Fruit fly (Drosophila melanogaster) whole organism, wandering third instar larva: ENCODE data around the gene Ced-12.

Experiments used
- Abd-B ChIP-seq: fragments of >200 bp; optimal IDR thresholded peaks from 2 replicates; lab custom pipeline; 2017; ENCODE audit warnings: missing biosample characterization, missing genetic modification characterization
- CG32264 ChIP-seq: fragments of 200-800 bp; sonication (Bioruptor generic); optimal IDR thresholded peaks from 2 replicates; lab custom pipeline; 2016; ENCODE audit warnings: missing biosample characterization, missing genetic modification characterization
- CG9705 ChIP-seq: fragments of 200-800 bp; sonication (Bioruptor generic); optimal IDR thresholded peaks from 2 replicates; lab custom pipeline; 2018; ENCODE audit warnings: missing biosample characterization, mild to moderate bottlenecking, missing genetic modification characterization
- CrebA ChIP-seq: fragments of 200-800 bp; sonication (Bioruptor generic); optimal IDR thresholded peaks from 2 replicates; lab custom pipeline; 2016; ENCODE audit warnings: missing biosample characterization, mild to moderate bottlenecking, missing genetic modification characterization, borderline replicate concordance
- Dif ChIP-seq: fragments of 200-275, 200-300 bp; sonication (Bioruptor generic); optimal IDR thresholded peaks from 2 replicates; lab custom pipeline; 2018; ENCODE audit warnings: missing biosample characterization, missing genetic modification characterization; ENCODE audit not compliant: partially characterized antibody
- GATAd ChIP-seq: sonication (Bioruptor generic); optimal IDR thresholded peaks from 2 replicates; lab custom pipeline; 2016; ENCODE audit warnings: missing biosample characterization, missing genetic modification characterization
- HLH106 ChIP-seq: fragments of 200-800 bp; optimal IDR thresholded peaks from 3 replicates; lab custom pipeline; 2019; ENCODE audit warnings: missing biosample characterization, mild to moderate bottlenecking, missing genetic modification characterization, moderate library complexity
- Hnf4 ChIP-seq: fragments of 200-800 bp; sonication (Bioruptor generic); optimal IDR thresholded peaks from 2 replicates; lab custom pipeline; 2016; ENCODE audit warnings: missing biosample characterization, mild to moderate bottlenecking, missing genetic modification characterization
- Jra ChIP-seq: sonication (Bioruptor generic); optimal IDR thresholded peaks from 2 replicates; lab custom pipeline; 2016; ENCODE audit warnings: missing biosample characterization, missing genetic modification characterization
- Mio ChIP-seq: sonication (Bioruptor generic); optimal IDR thresholded peaks from 2 replicates; lab custom pipeline; 2016; ENCODE audit warnings: missing biosample characterization, missing genetic modification characterization
- Myc ChIP-seq: fragments of >200 bp; optimal IDR thresholded peaks from 2 replicates; lab custom pipeline; 2017
- N ChIP-seq: fragments of >200 bp; optimal IDR thresholded peaks from 2 replicates; lab custom pipeline; 2018; ENCODE audit warnings: missing biosample characterization, missing external identifiers, missing genetic modification characterization
- OdsH ChIP-seq: fragments of 200-800 bp; sonication (Bioruptor generic); optimal IDR thresholded peaks from 2 replicates; lab custom pipeline; 2016; ENCODE audit warnings: missing biosample characterization, mild to moderate bottlenecking, missing genetic modification characterization
- Rel ChIP-seq, 2 experiments: fragments of 200-800 bp; sonication (Bioruptor generic) in 1 of 2; optimal IDR thresholded peaks; 2 replicates in 1 of 2; 3 replicates in 1 of 2; lab custom pipeline; 2016 to 2019; ENCODE audit warnings: mild to moderate bottlenecking in 2 of 2, missing biosample characterization in 2 of 2, missing genetic modification characterization in 2 of 2, moderate library complexity in 1 of 2
- Vsx2 ChIP-seq: fragments of 200-300, 225-300 bp; sonication (Bioruptor generic); optimal IDR thresholded peaks from 2 replicates; lab custom pipeline; 2018; ENCODE audit warnings: missing biosample characterization, missing genetic modification characterization; ENCODE audit not compliant: partially characterized antibody
- br ChIP-seq: fragments of 200-800 bp; sonication (Bioruptor generic); optimal IDR thresholded peaks from 2 replicates; lab custom pipeline; 2016; ENCODE audit warnings: missing biosample characterization, missing genetic modification characterization
- brk ChIP-seq: fragments of 200-800 bp; sonication (Bioruptor generic); optimal IDR thresholded peaks from 2 replicates; lab custom pipeline; 2016; ENCODE audit warnings: missing biosample characterization, mild to moderate bottlenecking, missing genetic modification characterization
- dmrt93B ChIP-seq: fragments of 200-800 bp; sonication (Bioruptor generic); optimal IDR thresholded peaks from 2 replicates; lab custom pipeline; 2018; ENCODE audit warnings: missing biosample characterization, mild to moderate bottlenecking, missing genetic modification characterization
- dsf ChIP-seq: sonication (Bioruptor generic); optimal IDR thresholded peaks from 2 replicates; lab custom pipeline; 2016; ENCODE audit warnings: missing biosample characterization, missing genetic modification characterization, borderline replicate concordance
- ey ChIP-seq: fragments of 200-800 bp; sonication (Bioruptor generic); optimal IDR thresholded peaks from 2 replicates; lab custom pipeline; 2016; ENCODE audit warnings: missing biosample characterization, missing genetic modification characterization
- foxo ChIP-seq, 2 experiments: fragments of 200-800 bp; sonication (Bioruptor generic); optimal IDR thresholded peaks; 2 replicates in 1 of 2; 3 replicates in 1 of 2; lab custom pipeline; 2016 to 2017; ENCODE audit warnings: missing biosample characterization in 2 of 2, missing genetic modification characterization in 2 of 2
- fru ChIP-seq: fragments of 200-800 bp; sonication (Bioruptor generic); optimal IDR thresholded peaks from 3 replicates; lab custom pipeline; 2016; ENCODE audit warnings: missing biosample characterization, mild to moderate bottlenecking, missing genetic modification characterization
- jim ChIP-seq: fragments of 175-275, 200-325 bp; sonication (Bioruptor generic); optimal IDR thresholded peaks from 2 replicates; lab custom pipeline; 2016; ENCODE audit warnings: missing biosample characterization, mild to moderate bottlenecking, missing genetic modification characterization
- lola ChIP-seq: fragments of >200 bp; optimal IDR thresholded peaks from 2 replicates; lab custom pipeline; 2017; ENCODE audit warnings: missing biosample characterization, missing genetic modification characterization
- rgr ChIP-seq: fragments of 200-800 bp; sonication (Bioruptor generic); optimal IDR thresholded peaks from 3 replicates; lab custom pipeline; 2016; ENCODE audit warnings: missing biosample characterization, mild to moderate bottlenecking, missing genetic modification characterization
- sage ChIP-seq: fragments of 200-800 bp; sonication (Bioruptor generic); optimal IDR thresholded peaks from 2 replicates; lab custom pipeline; 2016; ENCODE audit warnings: missing biosample characterization, mild to moderate bottlenecking, missing genetic modification characterization
- sv ChIP-seq: fragments of 200-800 bp; sonication (Bioruptor generic); optimal IDR thresholded peaks from 3 replicates; lab custom pipeline; 2016; ENCODE audit warnings: missing biosample characterization, missing genetic modification characterization
- tai ChIP-seq: sonication (Bioruptor generic); optimal IDR thresholded peaks from 2 replicates; lab custom pipeline; 2016; ENCODE audit warnings: missing biosample characterization, missing genetic modification characterization
- usp ChIP-seq: fragments of >200 bp; optimal IDR thresholded peaks from 2 replicates; lab custom pipeline; 2017; ENCODE audit warnings: missing biosample characterization, missing genetic modification characterization
- woc ChIP-seq: sonication (Bioruptor generic); optimal IDR thresholded peaks from 2 replicates; lab custom pipeline; 2016; ENCODE audit warnings: missing biosample characterization, mild to moderate bottlenecking, missing genetic modification characterization

Gene Ced-12

DNA sequence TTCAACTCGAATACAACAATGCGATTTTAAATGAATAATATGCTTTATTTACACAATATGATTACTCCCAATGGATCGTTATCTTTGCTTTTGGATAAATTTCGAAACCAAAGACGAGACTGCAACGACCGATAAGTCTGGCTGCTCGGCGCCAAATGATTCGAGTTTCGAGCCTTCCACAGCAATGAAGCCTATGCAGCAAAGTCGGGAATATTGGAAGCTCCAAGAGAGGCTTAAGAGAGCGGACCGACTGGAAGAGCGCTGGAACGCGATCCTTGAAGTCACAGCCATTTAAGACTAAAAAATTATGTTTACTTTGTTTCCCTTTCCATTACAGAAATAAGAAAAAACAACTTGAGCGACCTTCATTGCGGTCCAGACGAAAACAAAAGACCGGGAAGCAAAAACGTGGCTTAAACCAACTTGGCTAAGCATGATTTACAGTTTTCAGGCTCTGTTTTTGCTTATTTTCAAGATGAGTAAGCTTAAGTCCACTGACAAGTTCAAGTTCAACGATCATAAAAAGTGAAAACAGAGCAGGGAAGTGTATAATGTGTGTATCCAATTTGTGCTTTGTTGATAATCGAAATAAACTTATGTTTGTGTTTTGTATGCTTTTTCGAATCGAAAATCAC lies 30.9 kb upstream of the Ced-12 start, which contains the start of gene firl:
Gene firl, minus strand, starts transcription at position 159 of the 635 bp plus-strand sequence.
- no peak for TF ChIP-seq OdsH (GFP tag; lab: Kevin White, UChicago)
- no peak for TF ChIP-seq Vsx2 (GFP tag; lab: Kevin White, UChicago)
- no peak for TF ChIP-seq tai
- TF ChIP-seq Dif (GFP tag; lab: Kevin White, UChicago): peak; percentile 18
- TF ChIP-seq Hnf4 (GFP tag; lab: Kevin White, UChicago): no peak
- no peak for TF ChIP-seq sage (GFP tag; lab: Kevin White, UChicago)
- no peak for TF ChIP-seq brk (GFP tag; lab: Kevin White, UChicago)

DNA sequence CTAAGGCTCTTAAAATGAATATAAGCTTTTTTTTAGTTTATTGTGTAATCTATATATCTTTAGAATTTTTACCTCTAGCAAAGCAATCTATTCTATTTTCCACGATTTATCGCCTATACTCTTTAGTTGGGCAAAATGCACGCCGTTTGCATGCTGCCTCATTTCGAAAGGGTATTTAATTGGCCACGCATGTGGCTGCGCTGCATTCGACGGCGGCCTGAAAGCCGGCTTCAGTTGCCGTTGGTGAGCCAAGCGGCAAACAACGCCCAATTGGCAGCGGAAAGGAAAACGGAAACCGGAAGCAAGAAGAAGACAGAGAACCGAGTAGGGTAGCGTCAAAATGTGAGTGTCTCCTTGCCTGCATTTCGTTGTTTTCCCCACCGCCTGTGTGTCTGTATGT lies 21.8 kb upstream of the Ced-12 start, which contains the start of gene CG14947:
Gene CG14947, plus strand, starts transcription at position 251 of the 400 bp plus-strand sequence.
- TF ChIP-seq Vsx2 (GFP tag; lab: Kevin White, UChicago) (no peak), Hnf4 (GFP tag; lab: Kevin White, UChicago) (no peak), Mio (no peak), N (GFP tag; lab: Kevin White, UChicago) (no peak), tai (no peak), dmrt93B (GFP tag; lab: Kevin White, UChicago) (no peak), CG32264 (GFP tag; lab: Kevin White, UChicago) (no peak), jim (GFP tag; lab: Kevin White, UChicago) (no peak), GATAd (GFP tag; lab: Kevin White, UChicago) (no peak), woc (no peak), CrebA (GFP tag; lab: Kevin White, UChicago) (no peak), lola (GFP tag; lab: Kevin White, UChicago) (no peak), Rel (GFP tag; optimal IDR thresholded peaks at IDR 0.05; lab: Kevin White, UChicago) (no peak), Rel (tag; optimal IDR thresholded peaks at IDR 0.05; lab: Kevin White, UChicago) (no peak), Myc (lab: Kevin White, UChicago) (no peak), br (GFP tag; lab: Kevin White, UChicago) (no peak), foxo (GFP tag; optimal IDR thresholded peaks at IDR 0.05; lab: Kevin White, UChicago) (no peak)

DNA sequence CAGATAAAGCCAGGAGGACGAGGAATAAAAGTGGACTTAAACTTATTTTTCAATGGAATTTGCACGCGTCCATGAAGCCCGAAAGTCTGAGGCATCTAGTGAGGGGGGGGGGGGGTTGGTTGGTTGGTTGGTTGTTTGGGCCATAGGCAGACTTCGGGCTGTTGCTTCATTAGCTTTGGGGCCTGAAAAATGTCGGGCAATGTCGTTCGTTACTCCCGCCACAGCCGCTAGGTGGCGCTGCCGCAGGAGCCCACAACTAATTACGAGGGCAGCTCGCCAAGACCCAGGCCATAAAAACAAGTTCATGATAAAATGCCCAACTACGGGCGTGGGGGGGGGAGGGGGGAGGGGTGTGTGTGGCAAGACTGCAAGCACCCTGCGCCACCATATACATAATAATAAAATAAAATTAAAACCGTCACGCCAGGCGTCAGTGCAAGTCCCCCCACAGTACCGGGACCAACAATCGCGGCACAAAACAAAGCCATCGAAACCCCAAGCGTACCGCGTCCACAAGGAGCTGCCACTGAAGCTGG lies 19.4 kb upstream of the Ced-12 start:
- no peak for TF ChIP-seq br (GFP tag; lab: Kevin White, UChicago)
- no peak for TF ChIP-seq sage (GFP tag; lab: Kevin White, UChicago)
- no peak for TF ChIP-seq Hnf4 (GFP tag; lab: Kevin White, UChicago)
- TF ChIP-seq jim (GFP tag; lab: Kevin White, UChicago): no peak
- TF ChIP-seq Abd-B (GFP tag; lab: Kevin White, UChicago): no peak
- TF ChIP-seq sv (GFP tag; lab: Kevin White, UChicago): no peak
- TF ChIP-seq Mio: no peak
- TF ChIP-seq dsf (GFP tag; lab: Kevin White, UChicago): no peak

dm6 chr2L:12078695-12079094 lies 18.9 kb upstream of the Ced-12 start:
- no peak for TF ChIP-seq CG9705 (GFP tag; lab: Kevin White, UChicago)
- no peak for TF ChIP-seq N (GFP tag; lab: Kevin White, UChicago)
- no peak for TF ChIP-seq Rel (GFP tag; optimal IDR thresholded peaks at IDR 0.05; lab: Kevin White, UChicago)
- TF ChIP-seq Rel (tag; optimal IDR thresholded peaks at IDR 0.05; lab: Kevin White, UChicago): no peak
- TF ChIP-seq fru: no peak
- TF ChIP-seq CG32264 (GFP tag; lab: Kevin White, UChicago): no peak
- no peak for TF ChIP-seq ey (GFP tag; lab: Kevin White, UChicago)
- TF ChIP-seq Jra: no peak
- no peak for TF ChIP-seq HLH106 (tag; lab: Kevin White, UChicago)
- TF ChIP-seq Myc (lab: Kevin White, UChicago): no peak
- no peak for TF ChIP-seq foxo (GFP tag; optimal IDR thresholded peaks at IDR 0.05; lab: Kevin White, UChicago)
- no peak for TF ChIP-seq sage (GFP tag; lab: Kevin White, UChicago)
- no peak for TF ChIP-seq GATAd (GFP tag; lab: Kevin White, UChicago)
- TF ChIP-seq OdsH (GFP tag; lab: Kevin White, UChicago): no peak
- no peak for TF ChIP-seq usp (GFP tag; lab: Kevin White, UChicago)
- no peak for TF ChIP-seq rgr
- TF ChIP-seq CrebA (GFP tag; lab: Kevin White, UChicago): no peak
- TF ChIP-seq, all 38 proteins: peak for 0
